Worm (Caenorhabditis elegans) whole organism, mixed stage, embryonic: Measurements from ENCODE around the gene srw-39.
A peak's percentile ranks its signal among the peaks of the same experiment; 100 is the strongest.

Experiments
- M03D4.4 ChIP-seq: sonication (generic microtip); optimal IDR thresholded peaks from 2 replicates; lab custom pipeline; 2017; ENCODE audit warnings: mild to moderate bottlenecking, missing genetic modification characterization, missing compliant biosample characterization
- bed-3 ChIP-seq: fragments of 200-800 bp; sonication (Bioruptor generic); optimal IDR thresholded peaks from 3 replicates; lab custom pipeline; 2018; ENCODE audit warnings: mild to moderate bottlenecking, missing genetic modification characterization, moderate library complexity, missing compliant biosample characterization
- blmp-1 ChIP-seq: fragments of 150-350 bp; optimal IDR thresholded peaks from 2 replicates; lab custom pipeline; 2014; ENCODE audit warnings: missing biosample characterization, missing genetic modification characterization
- ceh-39 ChIP-seq: fragments of 150-350 bp; optimal IDR thresholded peaks from 2 replicates; lab custom pipeline; 2014; ENCODE audit warnings: missing biosample characterization, missing genetic modification characterization
- ceh-43 ChIP-seq: fragments of 200-800 bp; sonication (Bioruptor generic); optimal IDR thresholded peaks from 2 replicates; lab custom pipeline; 2018; ENCODE audit warnings: mild to moderate bottlenecking, missing genetic modification characterization, moderate library complexity, missing compliant biosample characterization
- ceh-83 ChIP-seq: fragments of 200-800 bp; sonication (Bioruptor generic); optimal IDR thresholded peaks from 2 replicates; lab custom pipeline; 2018; ENCODE audit warnings: mild to moderate bottlenecking, missing genetic modification characterization, missing compliant biosample characterization
- ces-1 ChIP-seq: fragments of 150-350 bp; optimal IDR thresholded peaks from 2 replicates; lab custom pipeline; 2014; ENCODE audit warnings: missing biosample characterization, missing genetic modification reagents, missing genetic modification characterization
- cnd-1 ChIP-seq: fragments of 200-800 bp; sonication (Bioruptor generic); optimal IDR thresholded peaks from 2 replicates; lab custom pipeline; 2018; ENCODE audit warnings: mild to moderate bottlenecking, missing genetic modification characterization, missing compliant biosample characterization
- elt-1 ChIP-seq: sonication (generic microtip); optimal IDR thresholded peaks from 2 replicates; lab custom pipeline; 2017; ENCODE audit warnings: missing genetic modification characterization, mild to moderate bottlenecking, missing compliant biosample characterization, antibody characterized with exemption, moderate library complexity, borderline replicate concordance; ENCODE audit not compliant: insufficient read depth
- elt-3 ChIP-seq: fragments of 150-350 bp; optimal IDR thresholded peaks from 2 replicates; lab custom pipeline; 2014; ENCODE audit warnings: missing biosample characterization, missing genetic modification characterization
- flh-1 ChIP-seq: fragments of 200-800 bp; sonication (Bioruptor generic); optimal IDR thresholded peaks from 2 replicates; lab custom pipeline; 2018; ENCODE audit warnings: mild to moderate bottlenecking, missing genetic modification characterization, moderate library complexity, missing compliant biosample characterization
- ham-2 ChIP-seq: fragments of 200-800 bp; sonication (Bioruptor generic); optimal IDR thresholded peaks from 2 replicates; lab custom pipeline; 2018; ENCODE audit warnings: mild to moderate bottlenecking, missing genetic modification characterization, missing compliant biosample characterization
- hlh-1 ChIP-seq: fragments of 150-350 bp; optimal IDR thresholded peaks from 2 replicates; lab custom pipeline; 2014; ENCODE audit warnings: missing biosample characterization, missing genetic modification reagents, missing genetic modification characterization
- lin-13 ChIP-seq: fragments of 150-350 bp; optimal IDR thresholded peaks from 2 replicates; lab custom pipeline; 2014; ENCODE audit warnings: missing biosample characterization, missing genetic modification characterization
- lin-32 ChIP-seq: fragments of 200-800 bp; sonication (Bioruptor generic); optimal IDR thresholded peaks from 2 replicates; lab custom pipeline; 2018; ENCODE audit warnings: mild to moderate bottlenecking, missing genetic modification characterization, missing compliant biosample characterization
- mep-1 ChIP-seq: fragments of 150-350 bp; optimal IDR thresholded peaks from 2 replicates; lab custom pipeline; 2017; ENCODE audit warnings: missing biosample characterization, missing genetic modification reagents, missing genetic modification characterization, inconsistent platforms
- nhr-12 ChIP-seq: fragments of 150-350 bp; optimal IDR thresholded peaks from 2 replicates; lab custom pipeline; 2014; ENCODE audit warnings: missing biosample characterization, missing genetic modification characterization
- nhr-237 ChIP-seq: fragments of 150-350 bp; optimal IDR thresholded peaks from 2 replicates; lab custom pipeline; 2014; ENCODE audit warnings: missing biosample characterization, missing genetic modification characterization
- nhr-28 ChIP-seq: fragments of 150-350 bp; optimal IDR thresholded peaks from 2 replicates; lab custom pipeline; 2014; ENCODE audit warnings: missing biosample characterization, missing genetic modification characterization
- nhr-76 ChIP-seq: sonication (generic microtip); optimal IDR thresholded peaks from 2 replicates; lab custom pipeline; 2017; ENCODE audit warnings: missing biosample characterization, missing genetic modification characterization
- pha-4 ChIP-seq: fragments of 150-350 bp; optimal IDR thresholded peaks from 2 replicates; lab custom pipeline; 2018; ENCODE audit warnings: missing biosample characterization, missing genetic modification reagents, missing genetic modification characterization
- sem-2 ChIP-seq: fragments of 200-800 bp; sonication (Bioruptor generic); optimal IDR thresholded peaks from 2 replicates; lab custom pipeline; 2018; ENCODE audit warnings: mild to moderate bottlenecking, missing genetic modification characterization, missing compliant biosample characterization
- snpc-4 ChIP-seq: fragments of 150-350 bp; optimal IDR thresholded peaks from 2 replicates; lab custom pipeline; 2014; ENCODE audit warnings: missing biosample characterization, missing genetic modification characterization
- sptf-1 ChIP-seq: sonication (generic microtip); optimal IDR thresholded peaks from 2 replicates; lab custom pipeline; 2017; ENCODE audit warnings: mild to moderate bottlenecking, missing genetic modification characterization, moderate library complexity, missing compliant biosample characterization
- tbx-8 ChIP-seq: fragments of 200-800 bp; sonication (Bioruptor generic); optimal IDR thresholded peaks from 2 replicates; lab custom pipeline; 2018; ENCODE audit warnings: mild to moderate bottlenecking, missing genetic modification characterization, moderate library complexity, missing compliant biosample characterization
- unc-120 ChIP-seq: sonication (generic microtip); optimal IDR thresholded peaks from 2 replicates; lab custom pipeline; 2017; ENCODE audit warnings: missing genetic modification characterization, missing compliant biosample characterization; ENCODE audit not compliant: poor library complexity, severe bottlenecking
- unc-62 ChIP-seq: fragments of 150-350 bp; optimal IDR thresholded peaks from 2 replicates; lab custom pipeline; 2014; ENCODE audit warnings: missing biosample characterization, missing genetic modification reagents, missing genetic modification characterization

The srw-39 gene

ce11 chrV:20199658-20200057, 27.8 kb upstream of the srw-39 start:
- no peak for TF ChIP-seq ham-2 (GFP tag; lab: Kevin White, UChicago)
- no peak for TF ChIP-seq nhr-76
- no peak for TF ChIP-seq lin-13
- no peak for TF ChIP-seq sptf-1
- no peak for TF ChIP-seq ceh-43 (GFP tag; lab: Kevin White, UChicago)
- TF ChIP-seq tbx-8 (GFP tag; lab: Kevin White, UChicago) = no peak
- TF ChIP-seq mep-1 (tag; lab: Kevin White, UChicago) = no peak
- TF ChIP-seq flh-1 = no peak
- no peak for TF ChIP-seq ceh-39 (tag; lab: Kevin White, UChicago)
- TF ChIP-seq, all 35 proteins: peak for 0

ce11 chrV:20198954-20199353, 27.1 kb upstream of the srw-39 start, which contains the start of gene fog-2:
TSS of gene fog-2 (plus strand) at chrV:20199254.
- TF ChIP-seq sem-2 (no peak), elt-3 (tag; lab: Kevin White, UChicago) (no peak), snpc-4 (tag; lab: Kevin White, UChicago) (no peak), ceh-39 (tag; lab: Kevin White, UChicago) (no peak), lin-32 (GFP tag; lab: Kevin White, UChicago) (no peak), nhr-237 (tag; lab: Kevin White, UChicago) (no peak), blmp-1 (tag; lab: Kevin White, UChicago) (no peak), pha-4 (tag; lab: Kevin White, UChicago) (no peak), hlh-1 (tag; lab: Kevin White, UChicago) (no peak), nhr-12 (tag; lab: Kevin White, UChicago) (no peak), elt-1 (no peak), unc-120 (tag; lab: Kevin White, UChicago) (no peak), nhr-28 (tag; lab: Kevin White, UChicago) (no peak)

ce11 chrV:20196671-20197070, 24.8 kb upstream of the srw-39 start, which contains the start of gene ftr-1:
TSS of gene ftr-1 (plus strand) at chrV:20196971.
- no peak for TF ChIP-seq flh-1
- no peak for TF ChIP-seq tbx-8 (GFP tag; lab: Kevin White, UChicago)
- TF ChIP-seq M03D4.4 (tag; lab: Kevin White, UChicago) = no peak
- TF ChIP-seq cnd-1 (tag; lab: Kevin White, UChicago) = no peak

- TF ChIP-seq elt-1 = peak; percentile 14
- no peak for TF ChIP-seq ceh-43 (GFP tag; lab: Kevin White, UChicago)
Observed at ce11 chrV:20195451-20196036, 23.7 kb upstream of the srw-39 start, which contains the start of the genes srh-217 and Y113G7B.28. TSS of gene srh-217 (minus strand) at chrV:20195551. TSS of gene Y113G7B.28 (plus strand) at chrV:20195986.

- TF ChIP-seq ceh-39 (tag; lab: Kevin White, UChicago) (no peak), bed-3 (no peak), nhr-12 (tag; lab: Kevin White, UChicago) (no peak), nhr-28 (tag; lab: Kevin White, UChicago) (no peak), elt-3 (tag; lab: Kevin White, UChicago) (no peak), hlh-1 (tag; lab: Kevin White, UChicago) (no peak), elt-1 (no peak), unc-62 (no peak), nhr-237 (tag; lab: Kevin White, UChicago) (no peak), ham-2 (GFP tag; lab: Kevin White, UChicago) (no peak)
Observed at ce11 chrV:20192102-20192880, 20.4 kb upstream of the srw-39 start, which contains the start of the genes fbxa-115 and Y113G7B.27. TSS of gene fbxa-115 (minus strand) at chrV:20192152. TSS of gene Y113G7B.27 (plus strand) at chrV:20192830.

ce11 chrV:20188790-20189189, 16.9 kb upstream of the srw-39 start, which contains the start of gene fbxa-116:
TSS of gene fbxa-116 (minus strand) at chrV:20188890.
- TF ChIP-seq ceh-43 (GFP tag; lab: Kevin White, UChicago) (no peak), elt-3 (tag; lab: Kevin White, UChicago) (no peak), ceh-39 (tag; lab: Kevin White, UChicago) (no peak), M03D4.4 (tag; lab: Kevin White, UChicago) (no peak), sptf-1 (no peak), mep-1 (tag; lab: Kevin White, UChicago) (no peak), ham-2 (GFP tag; lab: Kevin White, UChicago) (no peak), ces-1 (GFP tag; lab: Kevin White, UChicago) (no peak), nhr-12 (tag; lab: Kevin White, UChicago) (no peak), ceh-83 (no peak), unc-62 (no peak)
- TF ChIP-seq, all 35 proteins: peak for 0
